Worm (Caenorhabditis elegans) whole organism, young adult: Measurements from ENCODE around the gene T10D4.19.
A peak's percentile ranks its signal among the peaks of the same experiment; 100 is the strongest.

Experiments
- F52B5.7 ChIP-seq: sonication (generic microtip); optimal IDR thresholded peaks from 2 replicates; lab custom pipeline; 2016; ENCODE audit warnings: mild to moderate bottlenecking, missing genetic modification characterization, missing compliant biosample characterization
- T07F8.4 ChIP-seq: sonication (generic microtip); optimal IDR thresholded peaks from 2 replicates; lab custom pipeline; 2016; ENCODE audit warnings: mild to moderate bottlenecking, missing genetic modification characterization, moderate library complexity, missing compliant biosample characterization
- Y53G8AR.9 ChIP-seq: fragments of 200-800 bp; sonication (Bioruptor generic); conservative IDR thresholded peaks from 2 replicates; pipeline ENCODE4 v1.3.6; 2022; ENCODE audit warnings: missing genetic modification reagents, missing genetic modification characterization, missing compliant biosample characterization
- Y79H2A.3 ChIP-seq: fragments of 200-800 bp; sonication (Bioruptor generic); conservative IDR thresholded peaks from 2 replicates; pipeline ENCODE4 v1.3.6; 2022; ENCODE audit warnings: missing genetic modification reagents, missing genetic modification characterization, missing compliant biosample characterization
- Y95B8A.8 ChIP-seq: fragments of 200-800 bp; sonication (Bioruptor generic); IDR thresholded peaks from 2 replicates; pipeline ENCODE4 v1.3.6; 2022; ENCODE audit warnings: missing genetic modification reagents, missing genetic modification characterization, missing compliant biosample characterization
- attf-5 ChIP-seq: fragments of 200-800 bp; sonication (Bioruptor generic); optimal IDR thresholded peaks from 2 replicates; lab custom pipeline; 2018; ENCODE audit warnings: mild to moderate bottlenecking, missing genetic modification characterization, missing compliant biosample characterization
- bed-1 ChIP-seq: fragments of 200-800 bp; sonication (Bioruptor generic); IDR thresholded peaks from 2 replicates; pipeline ENCODE4 v1.3.6; 2022; ENCODE audit warnings: missing genetic modification reagents, missing genetic modification characterization, missing compliant biosample characterization
- ceh-100 ChIP-seq: fragments of 200-800 bp; sonication (Bioruptor generic); IDR thresholded peaks from 2 replicates; pipeline ENCODE4 v1.3.6; 2022; ENCODE audit warnings: missing genetic modification reagents, missing genetic modification characterization, missing compliant biosample characterization
- ceh-27 ChIP-seq: fragments of 200-800 bp; sonication (Bioruptor generic); optimal IDR thresholded peaks from 2 replicates; lab custom pipeline; 2018; ENCODE audit warnings: mild to moderate bottlenecking, missing genetic modification characterization, moderate library complexity, missing compliant biosample characterization
- chd-7 ChIP-seq: sonication (generic microtip); optimal IDR thresholded peaks from 2 replicates; lab custom pipeline; 2016; ENCODE audit warnings: mild to moderate bottlenecking, missing genetic modification characterization, moderate library complexity, missing compliant biosample characterization
- egrh-3 ChIP-seq: fragments of 200-800 bp; sonication (Bioruptor generic); IDR thresholded peaks from 2 replicates; pipeline ENCODE4 v1.3.6; 2022; ENCODE audit warnings: missing genetic modification reagents, missing genetic modification characterization, missing compliant biosample characterization
- ets-4 ChIP-seq: fragments of 200-800 bp; sonication (Bioruptor generic); optimal IDR thresholded peaks from 2 replicates; lab custom pipeline; 2018; ENCODE audit warnings: mild to moderate bottlenecking, missing genetic modification characterization, missing compliant biosample characterization
- let-526 ChIP-seq: fragments of 200-800 bp; sonication (Bioruptor generic); IDR thresholded peaks from 2 replicates; pipeline ENCODE4 v1.3.6; 2022; ENCODE audit warnings: missing genetic modification reagents, missing genetic modification characterization, missing compliant biosample characterization
- lin-26 ChIP-seq: fragments of 200-800 bp; sonication (Bioruptor generic); IDR thresholded peaks from 2 replicates; pipeline ENCODE4 v1.3.6; 2022; ENCODE audit warnings: missing genetic modification reagents, missing genetic modification characterization, missing compliant biosample characterization
- lsl-1 ChIP-seq: fragments of 200-800 bp; sonication (Bioruptor generic); optimal IDR thresholded peaks from 2 replicates; lab custom pipeline; 2018; ENCODE audit warnings: mild to moderate bottlenecking, missing genetic modification characterization, moderate library complexity, missing compliant biosample characterization
- madf-10 ChIP-seq: sonication (generic microtip); optimal IDR thresholded peaks from 2 replicates; lab custom pipeline; 2016; ENCODE audit warnings: mild to moderate bottlenecking, missing genetic modification characterization, missing compliant biosample characterization
- madf-6 ChIP-seq: fragments of 200-800 bp; sonication (Bioruptor generic); IDR thresholded peaks from 2 replicates; pipeline ENCODE4 v1.3.6; 2022; ENCODE audit warnings: missing genetic modification reagents, missing genetic modification characterization, missing compliant biosample characterization
- rec-8 ChIP-seq, 2 experiments: sonication (generic microtip); optimal IDR thresholded peaks; 2 replicates each; lab custom pipeline; 2016; ENCODE audit warnings: mild to moderate bottlenecking in 2 of 2, missing genetic modification characterization in 2 of 2, missing genetic modification reagents in 2 of 2, missing genotype in 2 of 2, missing biosample characterization in 1 of 2, missing compliant biosample characterization in 1 of 2, moderate library complexity in 1 of 2
- repo-1 ChIP-seq: sonication (generic microtip); optimal IDR thresholded peaks from 2 replicates; lab custom pipeline; 2017; ENCODE audit warnings: mild to moderate bottlenecking, missing genetic modification characterization, missing compliant biosample characterization
- rpc-1 ChIP-seq, 2 experiments: fragments of 150-350 bp in 1 of 2; sonication (generic microtip) in 1 of 2; optimal IDR thresholded peaks; 2 replicates each; lab custom pipeline; 2014 to 2018; ENCODE audit warnings: missing biosample characterization in 1 of 2, missing genetic modification characterization in 1 of 2, missing genetic modification reagents in 1 of 2, missing genotype in 1 of 2
- snpc-1.1 ChIP-seq: sonication (generic microtip); optimal IDR thresholded peaks from 2 replicates; lab custom pipeline; 2017; ENCODE audit warnings: missing genetic modification characterization, mild to moderate bottlenecking, missing compliant biosample characterization, antibody characterized with exemption, moderate library complexity, missing genotype, missing genetic modification reagents; ENCODE audit not compliant: insufficient read depth
- snpc-1.3 ChIP-seq: sonication (generic microtip); optimal IDR thresholded peaks from 2 replicates; lab custom pipeline; 2017; ENCODE audit warnings: missing genetic modification characterization, mild to moderate bottlenecking, missing compliant biosample characterization, antibody characterized with exemption, moderate library complexity, missing genotype, missing genetic modification reagents; ENCODE audit not compliant: insufficient read depth
- snpc-3.4 ChIP-seq: sonication (generic microtip); optimal IDR thresholded peaks from 2 replicates; lab custom pipeline; 2017; ENCODE audit warnings: missing genetic modification characterization, mild to moderate bottlenecking, missing compliant biosample characterization, antibody characterized with exemption, moderate library complexity, missing genotype, missing genetic modification reagents
- snpc-4 ChIP-seq, 5 experiments: fragments of 150-350 bp in 1 of 5; sonication (generic microtip) in 4 of 5; optimal IDR thresholded peaks; 2 replicates each; lab custom pipeline; 2014 to 2018; ENCODE audit warnings: missing genetic modification characterization in 5 of 5, missing biosample characterization in 3 of 5, antibody characterized with exemption in 2 of 5, mild to moderate bottlenecking in 2 of 5, missing compliant biosample characterization in 2 of 5, missing genotype in 2 of 5, moderate library complexity in 2 of 5, missing genetic modification reagents in 1 of 5
- unc-62 ChIP-seq: fragments of 150-350 bp; optimal IDR thresholded peaks from 2 replicates; lab custom pipeline; 2014; ENCODE audit warnings: missing biosample characterization, missing genetic modification reagents, missing genetic modification characterization
- zfh-2 ChIP-seq: fragments of 200-800 bp; sonication (Bioruptor generic); conservative IDR thresholded peaks from 2 replicates; pipeline ENCODE4 v1.3.6; 2022; ENCODE audit warnings: missing genetic modification reagents, missing genetic modification characterization, missing compliant biosample characterization
- ztf-25 ChIP-seq: fragments of 200-800 bp; sonication (Bioruptor generic); IDR thresholded peaks from 2 replicates; pipeline ENCODE4 v1.3.6; 2022; ENCODE audit warnings: missing genetic modification reagents, missing genetic modification characterization, missing compliant biosample characterization
- ztf-26 ChIP-seq: sonication (generic microtip); optimal IDR thresholded peaks from 2 replicates; lab custom pipeline; 2017; ENCODE audit warnings: missing genetic modification characterization, missing compliant biosample characterization
- ztf-28 ChIP-seq: fragments of 200-800 bp; sonication (Bioruptor generic); IDR thresholded peaks from 2 replicates; pipeline ENCODE4 v1.3.6; 2022; ENCODE audit warnings: missing genetic modification reagents, missing genetic modification characterization, missing compliant biosample characterization
- ztf-6 ChIP-seq: fragments of 200-800 bp; sonication (Bioruptor generic); IDR thresholded peaks from 2 replicates; pipeline ENCODE4 v1.3.6; 2022; ENCODE audit warnings: missing genetic modification reagents, missing genetic modification characterization, missing compliant biosample characterization

Gene T10D4.19

ce11 chrII:3151615-3152014 lies at the start of gene T10D4.19, which contains the start of gene T10D4.14:
Gene T10D4.19, plus strand, starts transcription at chrII:3151918.
Gene T10D4.14, minus strand, starts transcription at chrII:3151715.
- TF ChIP-seq lsl-1 (GFP tag; lab: Kevin White, UChicago), result no peak
- TF ChIP-seq ztf-6, result no peak
- TF ChIP-seq T07F8.4 (tag; lab: Kevin White, UChicago), result no peak
- no peak for TF ChIP-seq ceh-27 (GFP tag; lab: Kevin White, UChicago)
- no peak for TF ChIP-seq madf-6 (GFP tag; lab: Robert Waterston, UW)

DNA sequence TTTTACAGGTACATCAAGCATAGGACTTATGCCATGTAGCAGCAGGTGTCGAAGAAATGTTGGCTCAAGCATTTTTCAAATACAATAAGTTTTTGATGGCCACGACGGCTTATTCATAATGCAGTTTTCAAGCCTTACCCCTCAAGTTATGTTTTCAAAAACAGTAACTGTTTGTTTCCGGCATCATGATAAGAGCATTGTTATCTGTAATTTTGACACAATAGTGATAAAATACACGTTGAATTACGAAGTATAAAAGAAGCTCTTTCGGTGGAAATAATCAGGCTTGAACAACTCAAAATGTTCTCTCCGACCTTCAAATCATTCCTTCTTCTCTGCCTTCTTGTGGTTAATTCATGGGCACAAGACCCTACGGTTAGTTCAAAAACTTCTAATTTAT lies 49.7 kb upstream of the T10D4.19 start, which contains the start of gene clec-121:
Gene clec-121 (plus strand): TSS at position 301 of the 400 bp plus-strand sequence.
- no peak for TF ChIP-seq snpc-1.3 (tag; lab: Kevin White, UChicago)
- TF ChIP-seq snpc-4 (GFP tag; optimal IDR thresholded peaks at IDR 0.05; lab: Kevin White, UChicago), result no peak
- no peak for TF ChIP-seq snpc-4 (tag; optimal IDR thresholded peaks at IDR 0.05; lab: Kevin White, UChicago)
- no peak for TF ChIP-seq let-526 (GFP tag; lab: Robert Waterston, UW)
- no peak for TF ChIP-seq Y79H2A.3 (GFP tag; lab: Robert Waterston, UW)
- no peak for TF ChIP-seq lin-26
- no peak for TF ChIP-seq Y53G8AR.9 (GFP tag; lab: Robert Waterston, UW)

- TF ChIP-seq repo-1 (tag; lab: Kevin White, UChicago) (no peak), rec-8 (tag; optimal IDR thresholded peaks at IDR 0.05; lab: Kevin White, UChicago) (no peak), bed-1 (GFP tag; lab: Robert Waterston, UW) (no peak), unc-62 (no peak), snpc-3.4 (no peak), madf-10 (no peak), attf-5 (GFP tag; lab: Kevin White, UChicago) (no peak), F52B5.7 (tag; lab: Kevin White, UChicago) (no peak), Y95B8A.8 (no peak), rpc-1 (optimal IDR thresholded peaks at IDR 0.05; lab: Kevin White, UChicago) (no peak), rpc-1 (tag; optimal IDR thresholded peaks at IDR 0.05; lab: Kevin White, UChicago) (no peak), ztf-26 (tag; lab: Kevin White, UChicago) (no peak), ztf-28 (GFP tag; lab: Robert Waterston, UW) (no peak), ztf-25 (GFP tag; lab: Robert Waterston, UW) (no peak), snpc-1.3 (tag; lab: Kevin White, UChicago) (no peak)
Measured at ce11 chrII:3105765-3106164, 46.0 kb upstream of the T10D4.19 start, which contains the start of gene clec-122. Gene clec-122, plus strand, starts transcription at chrII:3106065.

DNA sequence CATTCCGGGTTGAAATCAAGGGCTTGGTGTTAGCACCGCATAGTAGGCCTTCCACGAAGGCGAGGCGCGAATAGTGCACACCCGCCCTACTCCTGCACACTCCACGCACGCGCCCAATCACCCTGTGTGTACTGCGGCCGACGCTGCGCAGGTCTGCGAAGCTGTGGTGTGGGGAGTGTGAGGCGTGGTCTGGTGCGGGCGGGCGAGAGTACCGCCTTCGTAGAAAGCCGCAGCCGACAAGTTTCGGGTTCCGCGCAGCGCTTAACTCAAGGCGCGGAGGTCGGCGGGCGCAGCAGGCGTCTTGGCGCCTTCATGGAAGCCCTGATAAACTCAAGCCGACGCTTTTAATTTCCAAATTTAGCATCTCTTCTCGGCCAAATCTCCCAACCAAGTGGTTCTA lies 43.6 kb upstream of the T10D4.19 start:
- TF ChIP-seq chd-7 (tag; lab: Kevin White, UChicago) (peak; percentile 7), egrh-3 (GFP tag; lab: Robert Waterston, UW) (peak; percentile 84), ceh-100 (GFP tag; lab: Robert Waterston, UW) (no peak), snpc-4 (GFP tag; optimal IDR thresholded peaks at IDR 0.05; lab: Kevin White, UChicago) (no peak), snpc-4 (tag; optimal IDR thresholded peaks at IDR 0.05; lab: Kevin White, UChicago) (peak in 3 of 4 experiments; percentile 51 to 81 (median 58)), zfh-2 (GFP tag; lab: Robert Waterston, UW) (peak; percentile 93), snpc-1.1 (tag; lab: Kevin White, UChicago) (peak; percentile 59), ets-4 (GFP tag; lab: Kevin White, UChicago) (no peak)
